Fruit fly (Drosophila melanogaster): Measurements from ENCODE around the gene CG14645.

CG14645 gene

DNA sequence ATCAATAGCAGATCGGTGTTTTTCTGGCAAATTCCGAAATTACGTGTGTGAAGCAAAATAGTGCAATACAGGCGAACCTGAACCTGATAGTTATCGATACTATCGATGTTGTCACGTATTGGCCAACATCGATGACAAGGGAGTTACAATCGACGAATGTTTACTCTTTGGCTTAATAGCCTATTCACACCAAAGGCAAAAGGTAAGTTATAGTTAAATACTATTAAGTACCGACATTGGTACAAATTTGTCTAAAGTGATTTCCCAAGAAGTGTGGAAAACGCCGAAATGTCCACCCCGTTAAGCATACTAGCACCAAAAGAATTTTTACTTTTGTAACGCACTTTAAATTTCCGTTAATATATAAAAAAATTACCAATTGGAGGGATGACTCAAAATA, 934 bp upstream of the CG14645 start, which contains the start of gene CG9776:
Gene CG9776, minus strand, starts transcription at position 108 of the 400 bp plus-strand sequence.
- TF ChIP-seq CG8478 (optimal IDR thresholded peaks at IDR 0.05) (no peak), EcR (GFP tag; optimal IDR thresholded peaks at IDR 0.05) (no peak), Dll (optimal IDR thresholded peaks at IDR 0.05) (no peak), psq (optimal IDR thresholded peaks at IDR 0.05) (no peak), pan (optimal IDR thresholded peaks at IDR 0.05) (no peak), usp (GFP tag; optimal IDR thresholded peaks at IDR 0.05) (no peak)

DNA sequence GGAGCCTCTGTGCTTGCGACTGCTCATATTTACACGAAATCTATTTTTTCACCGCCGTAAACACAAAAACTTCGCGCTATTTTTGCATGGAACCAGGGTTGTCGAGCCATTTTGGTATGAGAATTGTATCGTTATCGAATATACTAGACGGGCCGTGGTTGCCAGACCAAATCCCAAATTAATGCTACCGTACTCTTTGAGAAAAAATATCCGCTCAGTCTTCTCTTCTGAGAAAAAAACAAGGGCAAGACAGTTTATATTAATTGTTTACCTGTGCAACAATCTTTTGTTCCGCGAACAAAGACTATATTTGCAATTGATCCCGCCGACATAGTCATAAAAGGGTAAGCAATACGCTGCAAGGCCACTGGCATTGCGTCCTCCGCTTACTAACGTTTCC, 2.7 kb downstream of the CG14645 start, which contains the start of the genes Skp2 and CG1103:
Gene Skp2, minus strand, starts transcription at position 95 of the 400 bp plus-strand sequence.
Gene CG1103, plus strand, starts transcription at position 176 of the 400 bp plus-strand sequence.
- TF ChIP-seq psq (optimal IDR thresholded peaks at IDR 0.05) (no peak), EcR (GFP tag; optimal IDR thresholded peaks at IDR 0.05) (no peak), Dll (optimal IDR thresholded peaks at IDR 0.05) (no peak), usp (GFP tag; optimal IDR thresholded peaks at IDR 0.05) (no peak), CG8478 (optimal IDR thresholded peaks at IDR 0.05) (no peak), pan (optimal IDR thresholded peaks at IDR 0.05) (no peak)

DNA sequence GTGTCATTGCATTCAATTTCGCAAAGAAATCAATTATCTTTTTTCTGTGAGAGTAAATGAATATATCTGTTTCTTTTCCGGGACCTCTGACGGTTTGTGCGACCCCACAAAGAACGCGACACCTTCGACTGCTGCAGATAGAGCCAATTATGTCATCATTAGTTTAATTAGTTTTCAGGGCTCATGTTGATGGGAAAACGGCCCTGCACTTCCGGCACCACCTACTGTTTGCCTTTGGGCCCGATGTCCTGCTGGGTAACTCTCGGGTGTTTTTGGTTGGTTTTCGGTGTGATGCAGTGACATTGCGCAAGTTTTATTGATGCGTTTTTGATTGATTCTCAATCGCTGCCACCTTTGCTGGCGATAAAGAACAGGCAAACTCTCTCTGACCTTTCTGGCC, 5.3 kb downstream of the CG14645 start:
- TF ChIP-seq psq (optimal IDR thresholded peaks at IDR 0.05), result no peak
- TF ChIP-seq CG8478 (optimal IDR thresholded peaks at IDR 0.05), result no peak
- no peak for TF ChIP-seq usp (GFP tag; optimal IDR thresholded peaks at IDR 0.05)
- no peak for TF ChIP-seq Dll (optimal IDR thresholded peaks at IDR 0.05)

DNA sequence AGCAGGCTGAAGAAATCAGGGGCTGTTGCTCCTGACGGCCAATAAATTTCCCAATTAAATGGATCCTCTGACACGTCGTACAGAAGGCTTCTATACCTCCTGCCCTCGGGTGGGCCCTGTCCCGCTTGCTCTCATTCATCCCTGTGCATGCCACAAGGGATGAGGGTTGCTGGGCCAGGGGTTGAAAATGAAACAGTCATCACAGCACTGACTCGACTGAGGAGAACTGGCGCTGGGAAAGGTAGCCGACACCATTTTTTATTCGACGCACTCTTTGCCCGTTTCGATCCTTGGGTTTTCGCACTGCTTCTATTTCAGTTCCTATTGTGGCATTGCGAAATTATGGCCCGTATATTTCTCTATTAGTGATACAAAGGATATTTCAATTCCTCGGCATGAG, 6.3 kb downstream of the CG14645 start:
- no peak for TF ChIP-seq CG8478 (optimal IDR thresholded peaks at IDR 0.05)
- no peak for TF ChIP-seq pan (optimal IDR thresholded peaks at IDR 0.05)
- TF ChIP-seq psq (optimal IDR thresholded peaks at IDR 0.05), result no peak
- no peak for TF ChIP-seq Dll (optimal IDR thresholded peaks at IDR 0.05)
- TF ChIP-seq EcR (GFP tag; optimal IDR thresholded peaks at IDR 0.05), result no peak
- no peak for TF ChIP-seq usp (GFP tag; optimal IDR thresholded peaks at IDR 0.05)

DNA sequence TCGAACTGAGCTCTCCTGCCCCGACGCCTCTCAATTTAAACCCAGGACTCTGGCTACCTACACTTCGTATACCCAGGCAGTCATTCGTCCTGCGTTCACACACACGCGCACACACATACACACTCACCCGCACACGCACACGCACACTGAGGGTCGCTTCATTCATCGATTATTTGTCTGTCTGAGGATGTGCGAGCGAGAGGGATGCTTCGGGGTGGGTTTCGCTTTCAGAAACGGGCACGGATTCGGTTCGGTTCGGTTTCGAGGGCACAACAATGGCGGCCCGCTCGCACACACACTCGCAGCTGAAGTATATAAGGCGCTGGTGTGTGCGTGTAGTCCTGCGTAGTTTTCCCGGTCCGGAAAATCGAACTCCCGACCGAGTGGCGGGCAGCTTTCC, 11.7 kb downstream of the CG14645 start, which contains the start of gene hkb:
Gene hkb, minus strand, starts transcription at position 11 of the 400 bp plus-strand sequence.
- no peak for TF ChIP-seq EcR (GFP tag; optimal IDR thresholded peaks at IDR 0.05)
- TF ChIP-seq psq (optimal IDR thresholded peaks at IDR 0.05), result no peak
- no peak for TF ChIP-seq Dll (optimal IDR thresholded peaks at IDR 0.05)
- no peak for TF ChIP-seq usp (GFP tag; optimal IDR thresholded peaks at IDR 0.05)

DNA sequence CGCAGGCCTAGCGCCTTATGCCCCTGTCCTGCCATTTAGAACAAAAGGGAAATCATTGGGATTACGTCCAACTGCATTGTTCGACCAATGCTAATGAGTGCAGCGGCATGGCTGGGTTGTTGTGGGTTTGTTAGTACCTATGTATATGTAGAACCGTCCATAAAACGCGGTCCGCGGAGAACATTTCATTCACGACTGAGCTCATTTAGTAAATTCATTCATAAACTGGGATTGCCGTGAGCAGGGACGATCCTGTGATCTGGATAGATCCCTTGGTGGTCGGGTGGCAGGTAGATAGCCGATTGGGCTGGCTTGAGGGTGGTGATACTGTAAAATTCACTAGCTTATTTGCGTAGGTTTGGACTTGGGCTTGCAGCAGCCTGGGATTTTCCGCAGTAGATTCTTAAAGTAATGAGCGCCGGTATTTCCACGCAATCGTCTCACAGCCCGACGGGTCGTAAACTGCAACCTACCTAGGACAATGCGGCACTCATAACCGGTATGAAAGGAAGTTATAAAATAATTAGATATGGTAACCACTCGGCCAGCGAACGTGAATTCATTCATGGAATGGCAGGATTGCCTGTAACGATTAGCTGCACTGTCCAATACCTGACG, 13.4 kb downstream of the CG14645 start:
- TF ChIP-seq Dll (optimal IDR thresholded peaks at IDR 0.05) (no peak), usp (GFP tag; optimal IDR thresholded peaks at IDR 0.05) (no peak), CG8478 (optimal IDR thresholded peaks at IDR 0.05) (no peak), EcR (GFP tag; optimal IDR thresholded peaks at IDR 0.05) (no peak), pan (optimal IDR thresholded peaks at IDR 0.05) (no peak), psq (optimal IDR thresholded peaks at IDR 0.05) (no peak)

DNA sequence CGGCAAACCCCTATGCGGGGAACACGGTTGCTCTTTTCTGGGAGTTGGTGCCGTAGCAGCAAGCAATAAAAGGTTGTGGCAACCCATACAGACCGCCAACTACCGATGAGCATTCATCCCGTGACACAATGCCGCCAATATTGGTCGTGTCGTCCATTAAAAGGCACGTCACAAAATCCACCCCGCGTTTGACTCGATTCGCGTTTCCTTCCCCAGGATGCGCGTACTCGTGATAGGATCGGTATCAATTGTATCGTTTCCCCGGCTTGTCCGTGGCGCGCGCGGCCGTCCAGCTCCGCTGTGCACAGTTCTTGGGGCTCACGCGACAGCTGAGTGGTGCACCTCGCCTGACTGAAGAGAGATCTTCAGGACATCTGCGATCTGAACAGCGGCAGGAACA, 15.3 kb downstream of the CG14645 start:
- no peak for TF ChIP-seq psq (optimal IDR thresholded peaks at IDR 0.05)
- TF ChIP-seq pan (optimal IDR thresholded peaks at IDR 0.05), result no peak
- no peak for TF ChIP-seq EcR (GFP tag; optimal IDR thresholded peaks at IDR 0.05)
- no peak for TF ChIP-seq CG8478 (optimal IDR thresholded peaks at IDR 0.05)
- TF ChIP-seq usp (GFP tag; optimal IDR thresholded peaks at IDR 0.05), result no peak
- no peak for TF ChIP-seq Dll (optimal IDR thresholded peaks at IDR 0.05)

DNA sequence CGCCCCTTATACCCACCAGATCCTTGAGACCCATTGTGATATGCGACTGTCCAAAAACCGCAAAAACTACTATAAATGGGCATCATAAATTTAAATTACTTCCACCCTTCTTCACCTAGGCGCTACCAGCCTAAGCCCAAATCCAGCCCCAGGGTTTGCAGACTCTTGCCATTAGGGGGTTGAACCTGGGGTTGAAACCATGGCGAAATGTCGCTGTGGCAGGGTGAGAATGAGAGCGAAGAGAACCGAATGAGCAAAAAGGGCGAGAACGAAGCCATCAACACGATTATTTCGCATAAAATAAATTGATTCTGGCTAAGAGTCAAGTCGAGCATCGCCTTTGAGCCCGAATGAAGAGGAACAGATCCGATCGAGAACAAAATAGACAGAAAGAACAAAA, 18.7 kb downstream of the CG14645 start:
- TF ChIP-seq usp (GFP tag; optimal IDR thresholded peaks at IDR 0.05) (no peak), psq (optimal IDR thresholded peaks at IDR 0.05) (no peak), CG8478 (optimal IDR thresholded peaks at IDR 0.05) (no peak), EcR (GFP tag; optimal IDR thresholded peaks at IDR 0.05) (no peak), Dll (optimal IDR thresholded peaks at IDR 0.05) (no peak), pan (optimal IDR thresholded peaks at IDR 0.05) (no peak)

DNA sequence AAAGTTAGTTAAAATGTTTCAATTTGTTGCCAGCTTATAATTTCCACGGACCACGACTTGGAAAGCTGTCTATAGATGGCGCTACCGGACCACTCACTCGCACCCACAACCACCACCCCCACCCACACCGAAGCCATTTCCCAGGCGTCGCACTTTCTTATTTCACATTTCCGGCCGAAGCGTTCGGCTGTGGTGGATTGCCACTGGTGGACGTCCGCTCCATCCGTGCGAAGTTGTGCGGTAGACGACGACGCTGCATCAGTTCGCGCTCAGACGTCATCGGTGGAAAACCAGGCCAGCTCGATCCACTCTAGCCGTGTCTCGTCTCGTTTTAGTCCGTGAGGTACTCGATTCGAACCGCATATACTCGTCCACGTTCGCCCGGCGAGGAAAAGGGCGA, 24.7 kb downstream of the CG14645 start, which contains the start of gene CG1090:
Gene CG1090, plus strand, starts transcription at position 259 of the 400 bp plus-strand sequence.
- no peak for TF ChIP-seq psq (optimal IDR thresholded peaks at IDR 0.05)
- no peak for TF ChIP-seq EcR (GFP tag; optimal IDR thresholded peaks at IDR 0.05)
- no peak for TF ChIP-seq usp (GFP tag; optimal IDR thresholded peaks at IDR 0.05)
- TF ChIP-seq pan (optimal IDR thresholded peaks at IDR 0.05), result no peak
- TF ChIP-seq Dll (optimal IDR thresholded peaks at IDR 0.05), result no peak
- no peak for TF ChIP-seq CG8478 (optimal IDR thresholded peaks at IDR 0.05)

DNA sequence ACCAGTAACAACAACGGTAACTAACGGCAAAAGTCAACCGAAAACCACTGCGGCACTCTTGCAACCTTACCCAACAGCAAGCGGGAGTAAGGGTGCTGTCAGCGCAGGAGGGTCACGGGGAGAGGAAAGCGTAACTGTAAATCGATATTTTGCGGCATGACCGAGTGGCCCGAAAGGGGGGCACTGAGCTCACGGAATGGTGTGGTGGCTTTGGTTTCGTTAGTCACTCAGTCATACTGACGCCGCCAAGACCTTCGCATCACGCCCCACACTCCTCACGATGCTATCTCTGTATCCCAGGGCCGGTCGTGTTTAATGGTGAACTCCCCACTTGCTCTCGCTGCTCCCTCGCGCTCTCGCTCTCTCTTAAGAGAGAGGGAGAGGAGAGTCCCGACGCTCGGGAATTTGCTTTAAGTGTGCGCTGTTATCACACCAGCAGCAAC, 25.8 kb downstream of the CG14645 start:
- TF ChIP-seq CG8478 (optimal IDR thresholded peaks at IDR 0.05) (no peak), psq (optimal IDR thresholded peaks at IDR 0.05) (no peak), EcR (GFP tag; optimal IDR thresholded peaks at IDR 0.05) (peak in 1 of 2 experiments; percentile 43), usp (GFP tag; optimal IDR thresholded peaks at IDR 0.05) (no peak), Dll (optimal IDR thresholded peaks at IDR 0.05) (peak; percentile 50), pan (optimal IDR thresholded peaks at IDR 0.05) (no peak)

DNA sequence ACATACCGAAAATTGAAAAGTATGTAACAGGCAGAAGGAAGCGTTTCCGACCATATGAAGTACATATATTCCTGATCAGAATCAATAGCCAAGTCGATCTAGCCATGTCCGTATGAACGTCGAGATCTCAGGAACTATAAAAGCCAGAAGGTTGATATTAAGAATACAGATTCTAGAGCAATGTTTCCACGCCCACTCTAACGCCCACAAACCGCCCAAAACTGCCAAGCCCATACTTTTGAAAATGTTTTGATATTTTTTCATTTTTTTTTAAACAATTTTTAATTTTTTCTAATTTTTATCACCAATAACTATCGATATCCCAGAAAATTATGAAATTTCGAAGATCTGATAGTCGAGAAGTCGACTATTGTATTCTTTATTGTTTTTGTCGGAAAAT, 27.1 kb downstream of the CG14645 start:
- TF ChIP-seq CG8478 (optimal IDR thresholded peaks at IDR 0.05) (no peak), pan (optimal IDR thresholded peaks at IDR 0.05) (no peak), EcR (GFP tag; optimal IDR thresholded peaks at IDR 0.05) (no peak), Dll (optimal IDR thresholded peaks at IDR 0.05) (no peak), usp (GFP tag; optimal IDR thresholded peaks at IDR 0.05) (no peak), psq (optimal IDR thresholded peaks at IDR 0.05) (no peak)
